Worm (Caenorhabditis elegans) whole organism, L3 larva: Measurements from ENCODE around the gene F47D12.7.

Source experiments
- nfya-1 ChIP-seq: sonication (generic microtip); optimal IDR thresholded peaks from 2 replicates; lab custom pipeline; 2017; ENCODE audit warnings: missing genetic modification characterization, mild to moderate bottlenecking, missing compliant biosample characterization, antibody characterized with exemption, moderate library complexity; ENCODE audit not compliant: insufficient read depth
- nhr-77 ChIP-seq: fragments of 150-350 bp; optimal IDR thresholded peaks from 2 replicates; lab custom pipeline; 2014; ENCODE audit warnings: missing biosample characterization, missing genetic modification characterization

ce11 chrIII:6344737-6345136 is 48.9 kb upstream of the F47D12.7 start:
- TF ChIP-seq nhr-77 (tag; lab: Kevin White, UChicago), result no peak
- TF ChIP-seq nfya-1 (tag; lab: Kevin White, UChicago), result peak; percentile 92
